Fruit fly (Drosophila melanogaster): Measurements from ENCODE around the gene Polr3F.

Polr3F gene

DNA sequence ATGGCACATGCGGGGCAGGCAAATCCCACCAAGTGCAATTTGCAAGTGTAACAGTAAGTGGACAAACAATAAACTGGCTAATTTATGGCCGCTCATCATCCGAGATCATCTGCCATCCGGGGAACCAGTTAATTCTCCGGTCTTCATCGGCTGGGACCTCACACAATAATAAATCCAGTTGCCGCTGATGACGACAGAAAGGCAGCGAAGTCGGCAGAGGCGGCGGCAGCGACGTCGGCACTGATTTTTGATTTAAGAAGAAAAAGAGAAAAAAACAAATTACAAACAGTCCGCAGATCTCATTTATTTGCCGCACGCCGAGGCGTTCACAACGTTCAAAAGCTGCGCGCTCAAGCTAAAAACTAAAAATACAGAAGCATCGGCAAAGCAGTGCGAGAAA is 35.2 kb upstream of the Polr3F start, which contains the start of gene CG13856:
CG13856 (plus strand) TSS at position 301 of the 400 bp plus-strand sequence.
- no peak for TF ChIP-seq CG9948 (tag; optimal IDR thresholded peaks at IDR 0.05)
- no peak for TF ChIP-seq Pif1B (GFP tag; optimal IDR thresholded peaks at IDR 0.05)
- no peak for TF ChIP-seq CG15710 (tag; optimal IDR thresholded peaks at IDR 0.05)
- TF ChIP-seq CG17806 (tag; optimal IDR thresholded peaks at IDR 0.05): no peak
- TF ChIP-seq CG34367 (tag; optimal IDR thresholded peaks at IDR 0.05): no peak

DNA sequence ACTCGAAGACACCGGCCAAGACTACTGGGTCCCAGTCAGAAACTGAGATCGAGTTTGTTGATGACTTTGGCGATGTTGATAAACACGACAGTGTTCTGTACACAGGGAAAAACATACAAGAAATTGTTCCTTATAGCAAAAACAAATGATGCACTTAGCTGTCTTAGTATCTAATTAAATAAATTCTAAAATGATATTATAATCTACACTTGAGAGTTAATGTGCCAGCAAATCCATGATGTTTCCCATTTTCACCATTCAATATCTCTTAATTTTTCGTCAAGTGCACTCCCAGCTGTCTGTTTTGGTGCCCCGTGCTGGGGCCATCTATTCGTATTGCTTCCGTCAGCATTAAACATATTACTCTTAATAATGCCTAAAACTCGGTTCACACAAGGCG is 33.1 kb upstream of the Polr3F start:
- TF ChIP-seq CG10348 (GFP tag; IDR thresholded peaks at IDR 0.05) (no peak), Pif1B (GFP tag; optimal IDR thresholded peaks at IDR 0.05) (peak; percentile 43), Pif1A (GFP tag; optimal IDR thresholded peaks at IDR 0.05) (peak; percentile 61), CG13204 (GFP tag; optimal IDR thresholded peaks at IDR 0.05) (no peak), CG8159 (tag; optimal IDR thresholded peaks at IDR 0.05) (peak; percentile 23), CG15710 (tag; optimal IDR thresholded peaks at IDR 0.05) (no peak), CG9948 (tag; optimal IDR thresholded peaks at IDR 0.05) (peak; percentile 54), Ets98B (GFP tag; IDR thresholded peaks at IDR 0.05) (peak; percentile 69), rn (GFP tag; IDR thresholded peaks at IDR 0.05) (no peak), CG32121 (GFP tag; IDR thresholded peaks at IDR 0.05) (peak; percentile 57; the same call in 1 of the 2 replicates), CG4496 (GFP tag; IDR thresholded peaks at IDR 0.05) (peak; percentile 79; the same call in 2 of the 3 replicates), CG14655 (GFP tag; optimal IDR thresholded peaks at IDR 0.05) (peak; percentile 85), CG8301 (tag; optimal IDR thresholded peaks at IDR 0.05) (peak; percentile 85)

DNA sequence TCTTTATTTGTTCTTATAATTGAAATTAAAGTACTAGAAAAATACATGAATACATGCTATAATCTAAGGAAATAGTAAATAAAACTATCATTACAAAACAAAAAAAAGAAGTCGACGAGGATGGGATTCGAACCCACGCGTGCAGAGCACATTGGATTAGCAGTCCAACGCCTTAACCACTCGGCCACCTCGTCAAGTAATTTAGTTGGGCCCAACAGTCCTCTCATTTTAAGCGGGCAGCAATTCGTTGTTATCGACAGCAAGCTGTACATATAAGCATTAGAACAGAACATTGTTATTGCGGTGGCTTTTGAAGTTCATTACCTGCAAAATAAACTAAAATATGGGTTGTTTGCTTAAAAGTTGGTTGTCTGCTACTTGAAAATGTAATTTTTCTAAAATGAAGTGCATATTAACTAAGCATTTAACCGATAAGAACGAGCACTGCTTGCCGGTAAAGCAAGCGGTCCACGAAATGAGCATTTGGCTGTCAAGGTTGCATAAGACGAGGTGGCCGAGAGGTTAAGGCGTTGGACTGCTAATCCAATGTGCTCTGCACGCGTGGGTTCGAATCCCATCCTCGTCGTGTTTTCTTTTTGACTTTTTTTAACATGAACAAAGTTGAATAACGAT is 30.0 kb upstream of the Polr3F start:
- TF ChIP-seq CG15710 (tag; optimal IDR thresholded peaks at IDR 0.05) (no peak), fd96Ca (GFP tag; IDR thresholded peaks at IDR 0.05) (no peak), CG12605 (GFP tag; IDR thresholded peaks at IDR 0.05) (no peak), Ets98B (GFP tag; IDR thresholded peaks at IDR 0.05) (no peak), CG14655 (GFP tag; optimal IDR thresholded peaks at IDR 0.05) (no peak), CG9948 (tag; optimal IDR thresholded peaks at IDR 0.05) (no peak), CG13204 (GFP tag; optimal IDR thresholded peaks at IDR 0.05) (no peak), CG32121 (GFP tag; IDR thresholded peaks at IDR 0.05) (no peak), CG17806 (tag; optimal IDR thresholded peaks at IDR 0.05) (no peak), CG8301 (tag; optimal IDR thresholded peaks at IDR 0.05) (no peak), Snoo (tag; optimal IDR thresholded peaks at IDR 0.05) (no peak), D1 (tag; optimal IDR thresholded peaks at IDR 0.05) (no peak), CG4496 (GFP tag; IDR thresholded peaks at IDR 0.05) (no peak), CG10348 (GFP tag; IDR thresholded peaks at IDR 0.05) (no peak), gl (tag; optimal IDR thresholded peaks at IDR 0.05) (no peak), EcR (GFP tag; optimal IDR thresholded peaks at IDR 0.05) (no peak), CG34367 (tag; optimal IDR thresholded peaks at IDR 0.05) (no peak), rn (GFP tag; IDR thresholded peaks at IDR 0.05) (no peak)

DNA sequence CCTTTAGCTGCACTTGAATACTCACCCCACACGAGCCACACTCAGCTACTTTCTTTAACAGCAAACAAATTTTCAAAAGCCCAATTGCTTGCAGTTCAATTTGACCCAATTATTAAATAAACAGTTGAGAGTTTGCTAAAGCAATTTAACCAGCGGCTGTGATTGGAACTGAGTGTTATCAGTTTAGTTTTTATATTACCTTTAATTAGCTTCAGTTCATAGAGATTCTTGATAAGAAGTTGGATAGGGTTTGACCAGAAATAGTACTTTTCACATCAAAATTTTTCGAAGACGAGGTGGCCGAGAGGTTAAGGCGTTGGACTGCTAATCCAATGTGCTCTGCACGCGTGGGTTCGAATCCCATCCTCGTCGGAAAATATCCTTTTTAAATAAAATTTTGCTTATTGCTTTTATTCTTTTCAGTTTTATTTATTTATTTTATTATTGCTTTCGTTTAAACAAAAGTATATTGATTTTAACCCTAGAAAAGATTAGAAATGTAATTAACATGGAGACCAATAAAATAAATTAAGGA is 29.1 kb upstream of the Polr3F start:
- TF ChIP-seq CG32121 (GFP tag; IDR thresholded peaks at IDR 0.05) (no peak), CG8301 (tag; optimal IDR thresholded peaks at IDR 0.05) (no peak), CG17806 (tag; optimal IDR thresholded peaks at IDR 0.05) (no peak), Pif1A (GFP tag; optimal IDR thresholded peaks at IDR 0.05) (no peak)

DNA sequence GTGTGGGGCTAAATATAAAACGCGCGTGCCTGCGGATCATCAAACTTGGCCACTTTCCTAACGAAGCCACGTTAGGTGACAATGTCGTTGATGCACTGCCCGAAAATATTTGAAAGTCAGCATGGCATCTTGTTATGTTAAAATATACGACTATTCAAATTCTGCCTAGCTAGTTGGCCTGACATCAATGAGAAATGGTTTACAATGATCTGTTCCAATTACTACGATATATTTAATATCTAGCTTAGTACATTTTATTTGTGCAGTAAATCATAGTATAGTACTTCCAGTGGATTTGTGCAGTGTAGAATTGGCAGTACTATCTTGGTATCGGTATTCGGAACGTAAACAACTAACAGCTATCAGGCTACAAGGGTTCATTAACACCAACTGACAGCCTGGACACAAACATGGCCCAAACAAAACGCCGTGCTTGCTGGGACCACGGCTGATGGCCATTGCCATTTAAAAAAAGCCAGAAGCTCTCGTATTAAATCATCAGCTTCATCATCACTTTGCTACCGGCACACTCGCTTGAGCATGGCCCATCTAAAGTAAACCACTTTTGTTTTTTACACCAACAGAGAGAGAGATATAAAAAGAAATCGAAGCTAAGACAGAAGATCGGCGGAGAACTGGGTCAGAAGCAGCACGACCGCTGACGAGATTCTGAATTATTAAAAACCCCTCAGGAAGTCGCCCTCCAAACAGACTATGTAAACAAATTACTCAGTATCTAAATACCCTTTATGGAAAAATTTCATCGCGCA is 28.4 kb upstream of the Polr3F start:
- TF ChIP-seq CG12605 (GFP tag; IDR thresholded peaks at IDR 0.05): no peak
- TF ChIP-seq CG9948 (tag; optimal IDR thresholded peaks at IDR 0.05): peak; percentile 23
- no peak for TF ChIP-seq CG15710 (tag; optimal IDR thresholded peaks at IDR 0.05)
- peak; percentile 64 for TF ChIP-seq CG8301 (tag; optimal IDR thresholded peaks at IDR 0.05)
- TF ChIP-seq gl (tag; optimal IDR thresholded peaks at IDR 0.05): no peak
- TF ChIP-seq Pif1A (GFP tag; optimal IDR thresholded peaks at IDR 0.05): no peak
- 0 out of 2 replicates have a peak, but pooled peaks have one; percentile 23 for TF ChIP-seq Ets98B (GFP tag; IDR thresholded peaks at IDR 0.05)
- TF ChIP-seq fd96Ca (GFP tag; IDR thresholded peaks at IDR 0.05): no peak
- TF ChIP-seq CG17806 (tag; optimal IDR thresholded peaks at IDR 0.05): no peak
- TF ChIP-seq Snoo (tag; optimal IDR thresholded peaks at IDR 0.05): no peak
- TF ChIP-seq CG10348 (GFP tag; IDR thresholded peaks at IDR 0.05): no peak
- peak; percentile 57; the same call in 1 of the 3 replicates for TF ChIP-seq CG4496 (GFP tag; IDR thresholded peaks at IDR 0.05)
- peak; percentile 68 for TF ChIP-seq CG14655 (GFP tag; optimal IDR thresholded peaks at IDR 0.05)
- no peak for TF ChIP-seq Pif1B (GFP tag; optimal IDR thresholded peaks at IDR 0.05)
- TF ChIP-seq EcR (GFP tag; optimal IDR thresholded peaks at IDR 0.05): no peak
- no peak for TF ChIP-seq rn (GFP tag; IDR thresholded peaks at IDR 0.05)
- no peak for TF ChIP-seq CG13204 (GFP tag; optimal IDR thresholded peaks at IDR 0.05)
- TF ChIP-seq CG34367 (tag; optimal IDR thresholded peaks at IDR 0.05): no peak
- no peak for TF ChIP-seq CG32121 (GFP tag; IDR thresholded peaks at IDR 0.05)
- TF ChIP-seq D1 (tag; optimal IDR thresholded peaks at IDR 0.05): no peak
- TF ChIP-seq CG8159 (tag; optimal IDR thresholded peaks at IDR 0.05): no peak

DNA sequence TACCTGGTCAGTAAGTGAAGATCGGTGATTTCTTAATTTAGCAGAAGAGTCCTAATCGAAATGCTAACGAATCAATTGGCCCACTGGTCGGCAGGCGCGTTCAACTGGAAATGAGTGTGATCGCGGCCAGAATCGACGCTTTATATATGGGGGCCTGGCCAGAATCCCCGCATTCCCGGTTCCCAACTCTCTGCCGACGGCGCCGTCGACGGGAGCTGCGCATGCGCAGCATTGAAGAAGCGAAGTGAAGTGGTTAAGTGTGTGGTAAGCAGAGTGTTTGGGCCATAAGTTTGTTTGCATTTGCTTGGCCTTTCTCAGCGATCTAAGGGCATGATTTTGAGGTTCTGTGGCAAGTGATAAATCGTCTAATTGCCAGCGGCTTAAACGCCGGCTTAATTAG is 26.8 kb upstream of the Polr3F start, which contains the start of gene CG13857:
CG13857 (minus strand) TSS at position 101 of the 400 bp plus-strand sequence.
- TF ChIP-seq D1 (tag; optimal IDR thresholded peaks at IDR 0.05): no peak
